Worm (Caenorhabditis elegans) whole organism, mixed stage, embryonic: ENCODE results near the gene F54F7.3.

Source experiments
- blmp-1 ChIP-seq: fragments of 150-350 bp; optimal IDR thresholded peaks from 2 replicates; lab custom pipeline; 2014; ENCODE audit warnings: missing biosample characterization, missing genetic modification characterization
- ceh-83 ChIP-seq: fragments of 200-800 bp; sonication (Bioruptor generic); optimal IDR thresholded peaks from 2 replicates; lab custom pipeline; 2018; ENCODE audit warnings: mild to moderate bottlenecking, missing genetic modification characterization, missing compliant biosample characterization
- hlh-1 ChIP-seq: fragments of 150-350 bp; optimal IDR thresholded peaks from 2 replicates; lab custom pipeline; 2014; ENCODE audit warnings: missing biosample characterization, missing genetic modification reagents, missing genetic modification characterization
- lin-13 ChIP-seq: fragments of 150-350 bp; optimal IDR thresholded peaks from 2 replicates; lab custom pipeline; 2014; ENCODE audit warnings: missing biosample characterization, missing genetic modification characterization
- lsy-2 ChIP-seq: fragments of 150-350 bp; optimal IDR thresholded peaks from 2 replicates; lab custom pipeline; 2014; ENCODE audit warnings: missing biosample characterization, missing genetic modification characterization
- mls-2 ChIP-seq: sonication (generic microtip); optimal IDR thresholded peaks from 2 replicates; lab custom pipeline; 2016; ENCODE audit warnings: mild to moderate bottlenecking, missing genetic modification characterization, moderate library complexity, missing compliant biosample characterization
- nhr-12 ChIP-seq: fragments of 150-350 bp; optimal IDR thresholded peaks from 2 replicates; lab custom pipeline; 2014; ENCODE audit warnings: missing biosample characterization, missing genetic modification characterization
- nhr-237 ChIP-seq: fragments of 150-350 bp; optimal IDR thresholded peaks from 2 replicates; lab custom pipeline; 2014; ENCODE audit warnings: missing biosample characterization, missing genetic modification characterization
- nhr-28 ChIP-seq: fragments of 150-350 bp; optimal IDR thresholded peaks from 2 replicates; lab custom pipeline; 2014; ENCODE audit warnings: missing biosample characterization, missing genetic modification characterization
- pha-4 ChIP-seq: fragments of 150-350 bp; optimal IDR thresholded peaks from 2 replicates; lab custom pipeline; 2018; ENCODE audit warnings: missing biosample characterization, missing genetic modification reagents, missing genetic modification characterization
- unc-39 ChIP-seq: fragments of 150-350 bp; optimal IDR thresholded peaks from 2 replicates; lab custom pipeline; 2014; ENCODE audit warnings: missing biosample characterization, missing genetic modification characterization
- unc-62 ChIP-seq: fragments of 150-350 bp; optimal IDR thresholded peaks from 2 replicates; lab custom pipeline; 2014; ENCODE audit warnings: missing biosample characterization, missing genetic modification reagents, missing genetic modification characterization
- zip-8 ChIP-seq: fragments of 150-350 bp; optimal IDR thresholded peaks from 2 replicates; lab custom pipeline; 2014; ENCODE audit warnings: missing biosample characterization, missing genetic modification characterization
- ztf-11 ChIP-seq: fragments of 150-350 bp; optimal IDR thresholded peaks from 2 replicates; lab custom pipeline; 2014; ENCODE audit warnings: missing biosample characterization, missing genetic modification characterization

DNA sequence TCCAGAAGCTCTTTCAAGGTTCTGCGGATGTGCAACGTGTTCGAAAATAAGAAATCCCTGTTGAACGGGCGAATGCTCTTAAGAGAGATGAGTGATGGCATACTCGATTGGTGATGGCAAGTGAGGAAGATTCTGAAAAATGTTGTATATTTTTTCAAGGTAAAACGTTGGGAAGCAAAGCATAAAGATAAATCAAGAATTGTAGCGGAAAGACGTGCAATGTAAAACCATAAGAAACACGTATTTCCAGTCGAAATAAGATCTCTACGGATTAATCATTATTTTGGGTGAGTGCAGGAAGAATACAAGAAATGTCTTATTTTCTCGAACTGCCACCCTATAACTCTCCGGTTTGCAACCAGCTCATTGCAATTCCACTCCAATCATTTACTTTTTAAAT is 19.3 kb upstream of the F54F7.3 start, which contains the start of gene dot-1.2:
- TF ChIP-seq pha-4, result no peak
- TF ChIP-seq mls-2 (tag; lab: Kevin White, UChicago), result no peak
- TF ChIP-seq lsy-2, result no peak
- no peak for TF ChIP-seq unc-62 (GFP tag; lab: Kevin White, UChicago)
- TF ChIP-seq nhr-12 (tag; lab: Kevin White, UChicago), result no peak
- TF ChIP-seq ceh-83 (GFP tag; lab: Kevin White, UChicago), result no peak
- TF ChIP-seq blmp-1, result no peak
- no peak for TF ChIP-seq unc-39
- no peak for TF ChIP-seq nhr-28 (tag; lab: Kevin White, UChicago)
- TF ChIP-seq nhr-237 (tag; lab: Kevin White, UChicago), result no peak
- TF ChIP-seq zip-8 (tag; lab: Kevin White, UChicago), result no peak
- no peak for TF ChIP-seq ztf-11 (tag; lab: Kevin White, UChicago)
- no peak for TF ChIP-seq lin-13
- TF ChIP-seq hlh-1 (tag; lab: Kevin White, UChicago), result no peak
